Fruit fly (Drosophila melanogaster): ENCODE results near the gene Dph1.
A peak's percentile ranks its signal among the peaks of the same experiment; 100 is the strongest.

Gene Dph1

dm6 chr3L:11683819-11684521 lies 12.8 kb downstream of the Dph1 start, which contains the start of gene Sugb (continued):
- TF ChIP-seq Xrp1 (GFP tag; IDR thresholded peaks at IDR 0.05) (peak; percentile 78), CG10959 (GFP tag; IDR thresholded peaks at IDR 0.05) (no peak), CG16779 (GFP tag; IDR thresholded peaks at IDR 0.05) (no peak), CG17568 (GFP tag; optimal IDR thresholded peaks at IDR 0.05) (peak; percentile 61), emc (GFP tag; optimal IDR thresholded peaks at IDR 0.05) (no peak), gem (tag; optimal IDR thresholded peaks at IDR 0.05) (peak; percentile 77), sug (tag; optimal IDR thresholded peaks at IDR 0.05) (peak; percentile 86), CG1647 (GFP tag; optimal IDR thresholded peaks at IDR 0.05) (peak; percentile 73), pho (GFP tag; optimal IDR thresholded peaks at IDR 0.05) (peak; percentile 76), nau (GFP tag; optimal IDR thresholded peaks at IDR 0.05) (peak; percentile 44), Nf-YC (tag; optimal IDR thresholded peaks at IDR 0.05) (peak; percentile 64), Lhr (GFP tag; optimal IDR thresholded peaks at IDR 0.05) (peak; percentile 27), CG10274 (GFP tag; optimal IDR thresholded peaks at IDR 0.05) (no peak), Gsc (GFP tag; IDR thresholded peaks at IDR 0.05) (no peak), NfI (GFP tag; optimal IDR thresholded peaks at IDR 0.05) (peak; percentile 59), D19B (GFP tag; optimal IDR thresholded peaks at IDR 0.05) (no peak), Drgx (GFP tag; IDR thresholded peaks at IDR 0.05) (peak; percentile 75), B-H2 (GFP tag; optimal IDR thresholded peaks at IDR 0.05) (peak; percentile 82), Eip74EF (GFP tag; optimal IDR thresholded peaks at IDR 0.05) (peak in 1 of 2 experiments; percentile 58), Atf3 (GFP tag; optimal IDR thresholded peaks at IDR 0.05) (peak; percentile 5), HmgZ (tag; optimal IDR thresholded peaks at IDR 0.05) (peak; percentile 63), twi (tag; optimal IDR thresholded peaks at IDR 0.05) (no peak), Dll (GFP tag; IDR thresholded peaks at IDR 0.05; ENCODE audit: partially characterized antibody) (peak; percentile 84), org-1 (GFP tag; optimal IDR thresholded peaks at IDR 0.05) (no peak), CG30431 (GFP tag; optimal IDR thresholded peaks at IDR 0.05) (no peak), CG10462 (GFP tag; optimal IDR thresholded peaks at IDR 0.05) (no peak), lilli (GFP tag; optimal IDR thresholded peaks at IDR 0.05) (peak; percentile 83), z (GFP tag; IDR thresholded peaks at IDR 0.05) (no peak), az2 (GFP tag; optimal IDR thresholded peaks at IDR 0.05) (peak; percentile 62), Atf-2 (GFP tag; optimal IDR thresholded peaks at IDR 0.05) (no peak), CG15011 (GFP tag; optimal IDR thresholded peaks at IDR 0.05) (peak; percentile 14), exex (tag; optimal IDR thresholded peaks at IDR 0.05) (peak; percentile 79), salm (tag; optimal IDR thresholded peaks at IDR 0.05) (peak; percentile 26), ci (GFP tag; IDR thresholded peaks at IDR 0.05) (peak; percentile 73; the same call in 2 of the 3 replicates), CG13287 (GFP tag; IDR thresholded peaks at IDR 0.05; ENCODE audit: partially characterized antibody) (peak; percentile 87), lola (GFP tag; optimal IDR thresholded peaks at IDR 0.05) (peak in 1 of 3 experiments; percentile 5), zen2 (GFP tag; IDR thresholded peaks at IDR 0.05; ENCODE audit: partially characterized antibody) (no peak; the same call in 2 of the 3 replicates), ac (GFP tag; optimal IDR thresholded peaks at IDR 0.05) (no peak), pros (GFP tag; optimal IDR thresholded peaks at IDR 0.05) (peak; percentile 16), CG15269 (tag; optimal IDR thresholded peaks at IDR 0.05) (peak; percentile 73), da (GFP tag; optimal IDR thresholded peaks at IDR 0.05) (no peak), kay (GFP tag; optimal IDR thresholded peaks at IDR 0.05) (peak; percentile 45), CG2116 (GFP tag; optimal IDR thresholded peaks at IDR 0.05) (peak; percentile 38), Meics (GFP tag; optimal IDR thresholded peaks at IDR 0.05) (peak; percentile 54), CG13775 (GFP tag; optimal IDR thresholded peaks at IDR 0.05) (peak; percentile 63), Taf1 (GFP tag; IDR thresholded peaks at IDR 0.05) (no peak), CG6854 (GFP tag; optimal IDR thresholded peaks at IDR 0.05) (peak; percentile 66), danr (GFP tag; IDR thresholded peaks at IDR 0.05) (no peak), CG15479 (GFP tag; optimal IDR thresholded peaks at IDR 0.05) (no peak)

Measured in whole organism, embryonic.